Worm (Caenorhabditis elegans): ENCODE measurements around the gene grl-4.

grl-4 gene

ce11 chrIV:7276661-7277060 lies 33.9 kb downstream of the grl-4 start, which contains the start of gene C06E4.2:
Gene C06E4.2 (plus strand): TSS chrIV:7276961.
- TF ChIP-seq snpc-4 (tag; optimal IDR thresholded peaks at IDR 0.05): no peak
- TF ChIP-seq nhr-6 (tag; optimal IDR thresholded peaks at IDR 0.05): no peak
- no peak for TF ChIP-seq fos-1 (tag; optimal IDR thresholded peaks at IDR 0.05)
- TF ChIP-seq elt-3 (tag; optimal IDR thresholded peaks at IDR 0.05): no peak
- TF ChIP-seq sem-4 (tag; optimal IDR thresholded peaks at IDR 0.05): no peak
- TF ChIP-seq nhr-237 (tag; optimal IDR thresholded peaks at IDR 0.05): no peak
- TF ChIP-seq sma-3 (GFP tag; optimal IDR thresholded peaks at IDR 0.05): no peak
- no peak for TF ChIP-seq zag-1 (tag; optimal IDR thresholded peaks at IDR 0.05)
- no peak for TF ChIP-seq ama-1 (optimal IDR thresholded peaks at IDR 0.05)
- TF ChIP-seq sma-9 (GFP tag; optimal IDR thresholded peaks at IDR 0.05): no peak
- no peak for TF ChIP-seq sma-9 (tag; optimal IDR thresholded peaks at IDR 0.05)
- TF ChIP-seq blmp-1 (tag; optimal IDR thresholded peaks at IDR 0.05; ENCODE audit: insufficient read depth): no peak
- no peak for TF ChIP-seq lin-39 (tag; optimal IDR thresholded peaks at IDR 0.05)
- no peak for TF ChIP-seq unc-39 (tag; optimal IDR thresholded peaks at IDR 0.05)
- no peak for TF ChIP-seq lsy-2 (tag; optimal IDR thresholded peaks at IDR 0.05)
- TF ChIP-seq skn-1 (tag; optimal IDR thresholded peaks at IDR 0.05): no peak
- no peak for TF ChIP-seq ceh-82 (tag; optimal IDR thresholded peaks at IDR 0.05)

ce11 chrIV:7274969-7275548 lies 35.5 kb downstream of the grl-4 start:
- TF ChIP-seq aly-2 (tag; optimal IDR thresholded peaks at IDR 0.05) (no peak), sma-9 (GFP tag; optimal IDR thresholded peaks at IDR 0.05) (no peak), sma-9 (tag; optimal IDR thresholded peaks at IDR 0.05) (no peak), F13H6.1 (tag; optimal IDR thresholded peaks at IDR 0.05) (no peak), skn-1 (tag; optimal IDR thresholded peaks at IDR 0.05) (no peak), ztf-4 (tag; optimal IDR thresholded peaks at IDR 0.05) (no peak), nhr-21 (tag; optimal IDR thresholded peaks at IDR 0.05) (no peak), ztf-1 (GFP tag; conservative IDR thresholded peaks at IDR 0.05) (no peak), mab-5 (tag; optimal IDR thresholded peaks at IDR 0.05) (no peak), snpc-4 (tag; optimal IDR thresholded peaks at IDR 0.05) (no peak), nhr-23 (tag; optimal IDR thresholded peaks at IDR 0.05) (no peak), ztf-11 (tag; optimal IDR thresholded peaks at IDR 0.05) (no peak), nhr-129 (tag; optimal IDR thresholded peaks at IDR 0.05) (peak; percentile 39), fos-1 (tag; optimal IDR thresholded peaks at IDR 0.05) (peak; percentile 21), peb-1 (tag; optimal IDR thresholded peaks at IDR 0.05) (no peak), unc-39 (tag; optimal IDR thresholded peaks at IDR 0.05) (no peak), nhr-237 (tag; optimal IDR thresholded peaks at IDR 0.05) (no peak), R02D3.7 (tag; optimal IDR thresholded peaks at IDR 0.05) (no peak)

ce11 chrIV:7263137-7263536 lies 47.4 kb downstream of the grl-4 start, which contains the start of gene glb-2:
Gene glb-2 (minus strand): TSS chrIV:7263237.
- TF ChIP-seq lin-39 (tag; optimal IDR thresholded peaks at IDR 0.05) (no peak), F13H6.1 (tag; optimal IDR thresholded peaks at IDR 0.05) (no peak), elt-3 (tag; optimal IDR thresholded peaks at IDR 0.05) (no peak), nhr-12 (tag; optimal IDR thresholded peaks at IDR 0.05) (no peak), fos-1 (tag; optimal IDR thresholded peaks at IDR 0.05) (no peak), nhr-77 (tag; optimal IDR thresholded peaks at IDR 0.05) (no peak), lin-11 (tag; optimal IDR thresholded peaks at IDR 0.05) (no peak), crh-2 (tag; optimal IDR thresholded peaks at IDR 0.05) (no peak), unc-39 (tag; optimal IDR thresholded peaks at IDR 0.05) (no peak), Y55F3AM.14 (GFP tag; optimal IDR thresholded peaks at IDR 0.05) (no peak), C34F6.9 (tag; optimal IDR thresholded peaks at IDR 0.05) (no peak), nhr-21 (tag; optimal IDR thresholded peaks at IDR 0.05) (no peak), skn-1 (tag; optimal IDR thresholded peaks at IDR 0.05) (no peak), ama-1 (optimal IDR thresholded peaks at IDR 0.05) (no peak), nhr-23 (tag; optimal IDR thresholded peaks at IDR 0.05) (no peak), alr-1 (tag; optimal IDR thresholded peaks at IDR 0.05) (no peak)

- TF ChIP-seq sma-9 (GFP tag; optimal IDR thresholded peaks at IDR 0.05) (peak; percentile 73), sma-9 (tag; optimal IDR thresholded peaks at IDR 0.05) (no peak), ZK546.5 (tag; optimal IDR thresholded peaks at IDR 0.05) (no peak), alr-1 (tag; optimal IDR thresholded peaks at IDR 0.05) (no peak), elt-3 (tag; optimal IDR thresholded peaks at IDR 0.05) (no peak), egl-27 (tag; optimal IDR thresholded peaks at IDR 0.05) (no peak), F13H6.1 (tag; optimal IDR thresholded peaks at IDR 0.05) (no peak), zag-1 (tag; optimal IDR thresholded peaks at IDR 0.05) (no peak), unc-55 (GFP tag; optimal IDR thresholded peaks at IDR 0.05) (peak; percentile 23), nhr-237 (tag; optimal IDR thresholded peaks at IDR 0.05) (no peak), blmp-1 (tag; optimal IDR thresholded peaks at IDR 0.05; ENCODE audit: insufficient read depth) (no peak), ceh-16 (tag; optimal IDR thresholded peaks at IDR 0.05) (no peak), mbf-1 (tag; optimal IDR thresholded peaks at IDR 0.05) (no peak), ztf-1 (GFP tag; conservative IDR thresholded peaks at IDR 0.05) (no peak), lin-11 (tag; optimal IDR thresholded peaks at IDR 0.05) (no peak), fos-1 (tag; optimal IDR thresholded peaks at IDR 0.05) (peak; percentile 22), skn-1 (tag; optimal IDR thresholded peaks at IDR 0.05) (peak; percentile 47), ceh-82 (tag; optimal IDR thresholded peaks at IDR 0.05) (no peak), ztf-4 (tag; optimal IDR thresholded peaks at IDR 0.05) (no peak), aly-2 (tag; optimal IDR thresholded peaks at IDR 0.05) (no peak), ztf-11 (tag; optimal IDR thresholded peaks at IDR 0.05) (no peak), mdl-1 (tag; optimal IDR thresholded peaks at IDR 0.05) (no peak), lin-13 (GFP tag; optimal IDR thresholded peaks at IDR 0.05) (no peak), sma-3 (GFP tag; optimal IDR thresholded peaks at IDR 0.05) (no peak), lsy-2 (tag; optimal IDR thresholded peaks at IDR 0.05) (no peak), nhr-10 (tag; optimal IDR thresholded peaks at IDR 0.05) (no peak)
These were observed 50.0 kb downstream of the grl-4 start, which contains the start of gene C06E4.3 for ce11 chrIV:7260587-7260986. Gene C06E4.3 (plus strand): TSS chrIV:7260875.
